Worm (Caenorhabditis elegans) whole organism, L4/young adult: ENCODE data around the gene cyld-1.

Experiments
- dao-5 ChIP-seq: sonication (generic microtip); optimal IDR thresholded peaks from 2 replicates; lab custom pipeline; 2016; ENCODE audit warnings: missing genotype, missing genetic modification characterization, moderate library complexity, missing compliant biosample characterization
- him-1 ChIP-seq: sonication (generic microtip); optimal IDR thresholded peaks from 2 replicates; lab custom pipeline; 2016; ENCODE audit warnings: missing genotype, missing genetic modification reagents, missing genetic modification characterization, missing compliant biosample characterization

ce11 chrIII:9910608-9911479 is at the start of gene cyld-1, which contains the start of gene F40F12.9:
- TF ChIP-seq dao-5 (tag; lab: Kevin White, UChicago) (no peak), him-1 (tag; lab: Kevin White, UChicago) (no peak)
